Worm (Caenorhabditis elegans) whole organism, young adult: ENCODE results near the gene lys-4.
A peak's percentile ranks its signal among the peaks of the same experiment; 100 is the strongest.

Experiments used
- D2030.7 ChIP-seq: fragments of 200-800 bp; sonication (Bioruptor generic); IDR thresholded peaks from 2 replicates; pipeline ENCODE4 v1.3.6; 2022; ENCODE audit warnings: missing genetic modification reagents, missing genetic modification characterization, missing compliant biosample characterization
- F33H1.4 ChIP-seq: fragments of 200-800 bp; sonication (Bioruptor generic); IDR thresholded peaks from 2 replicates; pipeline ENCODE4 v1.3.6; 2022; ENCODE audit warnings: missing genetic modification reagents, missing genetic modification characterization, missing compliant biosample characterization
- F52B5.7 ChIP-seq: sonication (generic microtip); optimal IDR thresholded peaks from 2 replicates; lab custom pipeline; 2016; ENCODE audit warnings: mild to moderate bottlenecking, missing genetic modification characterization, missing compliant biosample characterization
- F57A8.1 ChIP-seq: fragments of 200-800 bp; sonication (Bioruptor generic); optimal IDR thresholded peaks from 2 replicates; lab custom pipeline; 2018; ENCODE audit warnings: mild to moderate bottlenecking, missing genetic modification characterization, moderate library complexity, missing compliant biosample characterization
- F57C9.4 ChIP-seq: sonication (generic microtip); optimal IDR thresholded peaks from 2 replicates; lab custom pipeline; 2017; ENCODE audit warnings: mild to moderate bottlenecking, missing genetic modification characterization, missing compliant biosample characterization
- K11D2.4 ChIP-seq: fragments of 200-800 bp; sonication (Bioruptor generic); IDR thresholded peaks from 2 replicates; pipeline ENCODE4 v1.3.6; 2022; ENCODE audit warnings: missing genetic modification reagents, missing genetic modification characterization, missing compliant biosample characterization
- K12H6.12 ChIP-seq: fragments of 200-800 bp; sonication (Bioruptor generic); optimal IDR thresholded peaks from 2 replicates; lab custom pipeline; 2018; ENCODE audit warnings: mild to moderate bottlenecking, missing genetic modification characterization, missing compliant biosample characterization
- aptf-2 ChIP-seq: fragments of 200-800 bp; sonication (Bioruptor generic); conservative IDR thresholded peaks from 2 replicates; pipeline ENCODE4 v1.3.6; 2022; ENCODE audit warnings: missing genetic modification reagents, missing genetic modification characterization, missing compliant biosample characterization
- aptf-3 ChIP-seq: fragments of 200-800 bp; sonication (Bioruptor generic); IDR thresholded peaks from 2 replicates; pipeline ENCODE4 v1.3.6; 2022; ENCODE audit warnings: missing genetic modification characterization, missing compliant biosample characterization
- athp-1 ChIP-seq: sonication (generic microtip); optimal IDR thresholded peaks from 2 replicates; lab custom pipeline; 2017; ENCODE audit warnings: mild to moderate bottlenecking, missing genetic modification characterization, missing compliant biosample characterization
- attf-5 ChIP-seq: fragments of 200-800 bp; sonication (Bioruptor generic); optimal IDR thresholded peaks from 2 replicates; lab custom pipeline; 2018; ENCODE audit warnings: mild to moderate bottlenecking, missing genetic modification characterization, missing compliant biosample characterization
- attf-6 ChIP-seq: fragments of 200-800 bp; sonication (Bioruptor generic); IDR thresholded peaks from 2 replicates; pipeline ENCODE4 v1.3.6; 2022; ENCODE audit warnings: missing genetic modification reagents, missing genetic modification characterization, missing compliant biosample characterization
- bed-1 ChIP-seq: fragments of 200-800 bp; sonication (Bioruptor generic); IDR thresholded peaks from 2 replicates; pipeline ENCODE4 v1.3.6; 2022; ENCODE audit warnings: missing genetic modification reagents, missing genetic modification characterization, missing compliant biosample characterization
- cebp-1 ChIP-seq, 2 experiments: fragments of 200-800 bp in 1 of 2; sonication (Bioruptor generic) in 1 of 2; sonication (generic microtip) in 1 of 2; IDR thresholded peaks in 1 of 2; optimal IDR thresholded peaks in 1 of 2; 2 replicates each; pipeline versions ENCODE4 v1.3.6 to Lab custom; 2017 to 2022; ENCODE audit warnings: missing compliant biosample characterization in 2 of 2, missing genetic modification characterization in 2 of 2, mild to moderate bottlenecking in 1 of 2, missing genetic modification reagents in 1 of 2, moderate library complexity in 1 of 2
- ceh-100 ChIP-seq: fragments of 200-800 bp; sonication (Bioruptor generic); IDR thresholded peaks from 2 replicates; pipeline ENCODE4 v1.3.6; 2022; ENCODE audit warnings: missing genetic modification reagents, missing genetic modification characterization, missing compliant biosample characterization
- ceh-27 ChIP-seq: fragments of 200-800 bp; sonication (Bioruptor generic); optimal IDR thresholded peaks from 2 replicates; lab custom pipeline; 2018; ENCODE audit warnings: mild to moderate bottlenecking, missing genetic modification characterization, moderate library complexity, missing compliant biosample characterization
- dox-1 ChIP-seq: fragments of 200-800 bp; sonication (Bioruptor generic); IDR thresholded peaks from 2 replicates; pipeline ENCODE4 v1.3.6; 2022; ENCODE audit warnings: missing genetic modification reagents, missing genetic modification characterization, missing compliant biosample characterization
- efl-1 ChIP-seq: fragments of 150-350 bp; optimal IDR thresholded peaks from 2 replicates; lab custom pipeline; 2014; ENCODE audit warnings: missing biosample characterization, missing genetic modification reagents, missing genetic modification characterization
- ekl-4 ChIP-seq: fragments of 200-800 bp; sonication (Bioruptor generic); IDR thresholded peaks from 2 replicates; pipeline ENCODE4 v1.3.6; 2022; ENCODE audit warnings: missing genetic modification reagents, missing genetic modification characterization, missing compliant biosample characterization
- him-1 ChIP-seq: sonication (generic microtip); optimal IDR thresholded peaks from 2 replicates; lab custom pipeline; 2016; ENCODE audit warnings: missing genotype, missing genetic modification reagents, missing genetic modification characterization, missing compliant biosample characterization
- hlh-26 ChIP-seq: fragments of 200-800 bp; sonication (Bioruptor generic); conservative IDR thresholded peaks from 2 replicates; pipeline ENCODE4 v1.3.6; 2022; ENCODE audit warnings: missing genetic modification reagents, missing genetic modification characterization, missing compliant biosample characterization
- let-607 ChIP-seq, 2 experiments: fragments of 200-800 bp in 1 of 2; sonication (Bioruptor generic) in 1 of 2; sonication (generic microtip) in 1 of 2; optimal IDR thresholded peaks; 2 replicates each; lab custom pipeline; 2016 to 2018; ENCODE audit warnings: mild to moderate bottlenecking in 2 of 2, missing compliant biosample characterization in 2 of 2, missing genetic modification characterization in 2 of 2, moderate library complexity in 2 of 2, missing genotype in 1 of 2
- lin-35 ChIP-seq, 3 experiments: fragments of 150-350 bp in 2 of 3; sonication (generic microtip) in 1 of 3; optimal IDR thresholded peaks; 2 replicates each; lab custom pipeline; 2014 to 2018; ENCODE audit warnings: missing biosample characterization in 3 of 3, missing genetic modification characterization in 3 of 3, missing genetic modification reagents in 3 of 3
- lin-40 ChIP-seq: sonication (generic microtip); optimal IDR thresholded peaks from 2 replicates; lab custom pipeline; 2016; ENCODE audit warnings: missing genetic modification characterization, mild to moderate bottlenecking, missing compliant biosample characterization, missing genotype, missing genetic modification reagents
- lin-54 ChIP-seq: fragments of 200-800 bp; sonication (Bioruptor generic); optimal IDR thresholded peaks from 2 replicates; lab custom pipeline; 2018; ENCODE audit warnings: mild to moderate bottlenecking, missing genetic modification characterization, missing compliant biosample characterization
- lsl-1 ChIP-seq: fragments of 200-800 bp; sonication (Bioruptor generic); optimal IDR thresholded peaks from 2 replicates; lab custom pipeline; 2018; ENCODE audit warnings: mild to moderate bottlenecking, missing genetic modification characterization, moderate library complexity, missing compliant biosample characterization
- madf-10 ChIP-seq: sonication (generic microtip); optimal IDR thresholded peaks from 2 replicates; lab custom pipeline; 2016; ENCODE audit warnings: mild to moderate bottlenecking, missing genetic modification characterization, missing compliant biosample characterization
- mcd-1 ChIP-seq: fragments of 200-800 bp; sonication (Bioruptor generic); IDR thresholded peaks from 2 replicates; pipeline ENCODE4 v1.3.6; 2022; ENCODE audit warnings: missing genetic modification reagents, missing genetic modification characterization, missing compliant biosample characterization
- mxl-1 ChIP-seq: sonication (generic microtip); optimal IDR thresholded peaks from 2 replicates; lab custom pipeline; 2016; ENCODE audit warnings: missing genetic modification characterization, missing compliant biosample characterization
- nfyb-1 ChIP-seq: fragments of 200-800 bp; sonication (Bioruptor generic); IDR thresholded peaks from 2 replicates; pipeline ENCODE4 v1.3.6; 2022; ENCODE audit warnings: missing genetic modification reagents, missing genetic modification characterization, missing compliant biosample characterization
- nhr-27 ChIP-seq: fragments of 200-800 bp; sonication (Bioruptor generic); optimal IDR thresholded peaks from 2 replicates; lab custom pipeline; 2018; ENCODE audit warnings: mild to moderate bottlenecking, missing genetic modification characterization, moderate library complexity, missing compliant biosample characterization
- nhr-80 ChIP-seq: sonication (generic microtip); optimal IDR thresholded peaks from 2 replicates; lab custom pipeline; 2016; ENCODE audit warnings: missing genetic modification characterization, missing compliant biosample characterization
- pbrm-1 ChIP-seq: fragments of 200-800 bp; sonication (Bioruptor generic); IDR thresholded peaks from 2 replicates; pipeline ENCODE4 v1.3.6; 2022; ENCODE audit warnings: missing genetic modification reagents, missing genetic modification characterization, missing compliant biosample characterization
- rcor-1 ChIP-seq: fragments of 200-800 bp; sonication (Bioruptor generic); IDR thresholded peaks from 2 replicates; pipeline ENCODE4 v1.3.6; 2022; ENCODE audit warnings: missing genetic modification reagents, missing genetic modification characterization, missing compliant biosample characterization
- snpc-1.3 ChIP-seq: sonication (generic microtip); optimal IDR thresholded peaks from 2 replicates; lab custom pipeline; 2017; ENCODE audit warnings: missing genetic modification characterization, mild to moderate bottlenecking, missing compliant biosample characterization, antibody characterized with exemption, moderate library complexity, missing genotype, missing genetic modification reagents; ENCODE audit not compliant: insufficient read depth
- snpc-4 ChIP-seq, 5 experiments: fragments of 150-350 bp in 1 of 5; sonication (generic microtip) in 4 of 5; optimal IDR thresholded peaks; 2 replicates each; lab custom pipeline; 2014 to 2018; ENCODE audit warnings: missing genetic modification characterization in 5 of 5, missing biosample characterization in 3 of 5, antibody characterized with exemption in 2 of 5, mild to moderate bottlenecking in 2 of 5, missing compliant biosample characterization in 2 of 5, missing genotype in 2 of 5, moderate library complexity in 2 of 5, missing genetic modification reagents in 1 of 5
- sptf-2 ChIP-seq: fragments of 200-800 bp; sonication (Bioruptor generic); optimal IDR thresholded peaks from 2 replicates; lab custom pipeline; 2018; ENCODE audit warnings: mild to moderate bottlenecking, missing genetic modification characterization, missing compliant biosample characterization
- tbp1 ChIP-seq: fragments of 200-800 bp; sonication (Bioruptor generic); optimal IDR thresholded peaks from 2 replicates; lab custom pipeline; 2018; ENCODE audit warnings: mild to moderate bottlenecking, missing genetic modification characterization, missing compliant biosample characterization
- unc-130 ChIP-seq: sonication (generic microtip); optimal IDR thresholded peaks from 2 replicates; lab custom pipeline; 2016; ENCODE audit warnings: missing genetic modification reagents, missing genetic modification characterization, missing compliant biosample characterization

lys-4 gene

DNA sequence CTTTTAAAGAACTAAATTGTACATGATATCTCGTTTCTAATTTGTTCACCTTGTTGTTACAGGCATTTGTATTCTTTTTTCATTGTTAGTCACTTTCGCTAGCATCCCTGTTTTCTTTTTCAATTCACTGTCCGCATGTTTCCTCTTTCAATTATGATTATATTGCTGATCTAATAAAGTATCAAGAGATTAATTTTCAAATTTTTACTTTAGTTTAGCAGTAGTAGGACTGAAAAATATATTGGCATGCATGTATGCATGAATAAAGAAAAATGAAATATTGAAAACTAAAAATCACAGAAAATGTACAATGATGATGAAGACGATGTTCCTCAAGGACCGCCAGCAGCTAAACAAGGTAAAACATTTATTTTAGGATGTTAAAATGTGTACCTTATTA lies 15.0 kb upstream of the lys-4 start, which contains the start of gene rbm-17 (continued):
- no peak for TF ChIP-seq F52B5.7 (tag; lab: Kevin White, UChicago)
- no peak for TF ChIP-seq rcor-1 (GFP tag; lab: Robert Waterston, UW)
- TF ChIP-seq F57C9.4, result no peak

DNA sequence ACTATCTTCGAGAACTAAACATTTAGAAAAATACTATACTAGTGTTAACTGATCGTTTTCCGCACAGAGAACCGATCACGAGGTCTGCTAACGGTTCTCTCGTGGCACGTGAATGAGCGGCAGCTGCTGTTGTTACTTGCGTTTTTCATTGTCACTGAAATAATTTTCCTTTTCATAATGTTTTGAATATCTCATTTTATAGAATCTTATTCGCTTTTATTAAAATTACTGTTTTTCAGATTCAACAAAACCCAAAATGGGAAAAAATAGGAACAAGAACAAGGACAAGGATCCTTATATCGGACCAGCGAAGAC lies 13.4 kb upstream of the lys-4 start, which contains the start of gene F58B3.6:
TSS of gene F58B3.6 (plus strand) at position 240 of the 315 bp plus-strand sequence.
- TF ChIP-seq ceh-100 (GFP tag; lab: Robert Waterston, UW) (peak; percentile 58), cebp-1 (GFP tag; IDR thresholded peaks at IDR 0.05; lab: Robert Waterston, UW) (no peak), cebp-1 (tag; optimal IDR thresholded peaks at IDR 0.05; lab: Kevin White, UChicago) (peak; percentile 46), aptf-3 (GFP tag; lab: Robert Waterston, UW) (no peak), mcd-1 (GFP tag; lab: Robert Waterston, UW) (peak; percentile 43), pbrm-1 (GFP tag; lab: Robert Waterston, UW) (no peak)
- TF ChIP-seq, all 124 proteins: peak for 3

DNA sequence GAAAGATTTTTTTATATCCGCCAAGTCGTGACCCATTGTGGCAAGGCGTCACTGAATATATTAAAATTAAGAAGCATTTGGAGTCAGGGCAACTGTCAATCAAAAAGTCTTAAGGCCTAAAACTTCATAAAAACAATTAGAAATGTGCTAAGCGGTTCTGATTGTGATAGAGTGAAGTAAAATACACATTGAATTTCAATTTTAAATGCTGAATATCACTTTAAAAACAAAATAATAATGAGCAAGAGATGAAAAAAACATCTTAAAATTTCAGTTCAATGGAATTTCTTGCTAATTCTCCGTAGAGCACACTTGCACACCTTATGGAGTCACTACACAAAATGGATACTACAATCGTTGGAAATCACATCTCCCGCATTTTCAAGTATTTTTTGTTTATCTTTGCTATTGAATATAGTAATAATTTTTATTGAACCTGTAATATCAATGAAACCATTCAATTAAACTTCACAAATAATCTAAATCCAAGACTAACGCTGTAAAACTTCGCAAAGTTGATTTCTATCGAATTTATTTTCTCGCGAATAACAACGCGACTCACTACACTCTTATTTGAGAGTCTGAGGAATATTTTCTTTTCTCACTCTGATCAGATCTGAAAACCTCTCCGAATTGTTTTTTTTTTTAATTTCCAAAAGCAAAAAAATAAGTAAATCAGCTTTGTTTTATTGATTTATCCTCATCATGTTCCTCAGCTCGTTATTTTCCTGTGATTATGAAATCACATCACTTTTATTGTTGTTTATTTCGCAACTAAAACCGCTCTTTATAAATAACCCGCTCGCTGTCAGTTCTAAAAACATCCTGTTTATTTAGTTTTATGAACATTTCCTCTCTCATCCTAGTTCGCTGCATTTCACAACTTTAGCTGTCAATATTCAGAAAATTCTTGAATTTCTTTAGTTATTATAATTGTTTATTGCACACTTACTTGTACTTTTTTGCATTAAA lies 12.7 kb upstream of the lys-4 start, which contains the start of gene mars-1:
TSS of gene mars-1 (minus strand) at position 51 of the 972 bp plus-strand sequence.
- TF ChIP-seq ceh-100 (GFP tag; lab: Robert Waterston, UW) (peak; percentile 95), him-1 (tag; lab: Kevin White, UChicago) (no peak), lin-40 (tag; lab: Kevin White, UChicago) (peak; percentile 18), mcd-1 (GFP tag; lab: Robert Waterston, UW) (peak; percentile 88), ekl-4 (GFP tag; lab: Robert Waterston, UW) (no peak), attf-5 (GFP tag; lab: Kevin White, UChicago) (peak; percentile 54), unc-130 (GFP tag; lab: Kevin White, UChicago) (peak; percentile 49), snpc-1.3 (tag; lab: Kevin White, UChicago) (no peak), aptf-2 (GFP tag; lab: Robert Waterston, UW) (no peak), F33H1.4 (0 out of 2 replicates have a peak, but pooled peaks have one; percentile 17), mxl-1 (no peak), sptf-2 (GFP tag; lab: Kevin White, UChicago) (no peak), rcor-1 (GFP tag; lab: Robert Waterston, UW) (peak; percentile 22; the same call in 1 of the 2 replicates), athp-1 (tag; lab: Kevin White, UChicago) (no peak), cebp-1 (GFP tag; IDR thresholded peaks at IDR 0.05; lab: Robert Waterston, UW) (peak; percentile 48; the same call in 1 of the 2 replicates), cebp-1 (tag; optimal IDR thresholded peaks at IDR 0.05; lab: Kevin White, UChicago) (peak; percentile 94), dox-1 (GFP tag; lab: Robert Waterston, UW) (peak; percentile 36; the same call in 1 of the 2 replicates), pbrm-1 (GFP tag; lab: Robert Waterston, UW) (0 out of 2 replicates have a peak, but pooled peaks have one; percentile 24), K11D2.4 (GFP tag; lab: Robert Waterston, UW) (0 out of 2 replicates have a peak, but pooled peaks have one; percentile 31), lin-35 (GFP tag; optimal IDR thresholded peaks at IDR 0.05; lab: Kevin White, UChicago) (peak in 1 of 3 experiments; percentile 23), nhr-27 (tag; lab: Kevin White, UChicago) (no peak), let-607 (tag; optimal IDR thresholded peaks at IDR 0.05; lab: Kevin White, UChicago) (peak in 1 of 2 experiments; percentile 28), nhr-80 (tag; lab: Kevin White, UChicago) (peak; percentile 44), hlh-26 (GFP tag; lab: Robert Waterston, UW) (no peak), D2030.7 (GFP tag; lab: Robert Waterston, UW) (0 out of 2 replicates have a peak, but pooled peaks have one; percentile 19), F57A8.1 (GFP tag; lab: Kevin White, UChicago) (no peak), efl-1 (GFP tag; lab: Kevin White, UChicago) (peak; percentile 3), attf-6 (GFP tag; lab: Robert Waterston, UW) (no peak), lin-54 (peak; percentile 41), nfyb-1 (GFP tag; lab: Robert Waterston, UW) (0 out of 2 replicates have a peak, but pooled peaks have one; percentile 42), K12H6.12 (tag; lab: Kevin White, UChicago) (peak; percentile 57), madf-10 (peak; percentile 1), snpc-4 (GFP tag; optimal IDR thresholded peaks at IDR 0.05; lab: Kevin White, UChicago) (no peak), snpc-4 (tag; optimal IDR thresholded peaks at IDR 0.05; lab: Kevin White, UChicago) (peak in 2 of 4 experiments; percentile 12 to 41), bed-1 (GFP tag; lab: Robert Waterston, UW) (no peak), lsl-1 (peak; percentile 43), ceh-27 (GFP tag; lab: Kevin White, UChicago) (peak; percentile 8), tbp1 (GFP tag; lab: Kevin White, UChicago) (peak; percentile 43)
